Worm (Caenorhabditis elegans) whole organism, young adult: Measurements from ENCODE around the gene T13C5.2.

ENCODE experiments used
- K12H6.12 ChIP-seq: fragments of 200-800 bp; sonication (Bioruptor generic); optimal IDR thresholded peaks from 2 replicates; lab custom pipeline; 2018; ENCODE audit warnings: mild to moderate bottlenecking, missing genetic modification characterization, missing compliant biosample characterization
- somi-1 ChIP-seq: fragments of 200-800 bp; sonication (Bioruptor generic); optimal IDR thresholded peaks from 2 replicates; lab custom pipeline; 2018; ENCODE audit warnings: mild to moderate bottlenecking, missing genetic modification characterization, missing compliant biosample characterization

DNA sequence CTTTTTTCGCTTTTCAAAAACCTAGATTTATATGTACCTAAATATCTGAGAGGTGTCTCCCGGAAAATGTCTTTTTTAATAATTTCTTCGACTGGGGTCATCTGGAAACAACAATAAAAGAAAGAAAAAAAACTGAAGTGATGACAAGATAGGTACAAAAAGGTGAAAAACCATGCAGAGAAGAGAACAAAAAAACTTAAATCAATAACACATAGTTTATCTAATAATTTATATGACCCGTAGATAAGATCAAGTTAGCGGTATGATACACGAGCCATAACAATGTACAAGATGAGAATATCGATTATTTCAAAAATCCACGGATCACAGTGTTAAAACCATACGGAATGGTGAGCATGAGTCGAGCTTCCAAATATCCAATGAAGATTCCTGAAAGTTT lies 21.5 kb downstream of the T13C5.2 start, which contains the start of gene mtp-18:
- TF ChIP-seq somi-1 (GFP tag; lab: Kevin White, UChicago) = no peak
- TF ChIP-seq K12H6.12 (tag; lab: Kevin White, UChicago) = no peak
